Fruit fly (Drosophila melanogaster) whole organism, prepupa: ENCODE results near the gene Irk1.

Experiments
- Blimp-1 ChIP-seq: fragments of 200-800 bp; sonication (Bioruptor generic); optimal IDR thresholded peaks from 3 replicates; lab custom pipeline; 2017; ENCODE audit warnings: missing biosample characterization, missing genetic modification characterization, mild to moderate bottlenecking, moderate library complexity, missing genetic modification reagents
- CG10631 ChIP-seq: fragments of 200-800 bp; sonication (Bioruptor generic); optimal IDR thresholded peaks from 2 replicates; lab custom pipeline; 2016; ENCODE audit warnings: missing biosample characterization, missing genetic modification characterization
- CG10669 ChIP-seq: fragments of 200-800 bp; sonication (Bioruptor generic); optimal IDR thresholded peaks from 3 replicates; lab custom pipeline; 2018; ENCODE audit warnings: missing biosample characterization, mild to moderate bottlenecking, missing genetic modification characterization, moderate library complexity
- CG11294 ChIP-seq: fragments of 200-800 bp; sonication (Bioruptor generic); IDR thresholded peaks from 2 replicates; pipeline ENCODE4 v1.3.6; 2022; ENCODE audit warnings: missing biosample characterization, missing genetic modification characterization
- CG11762 ChIP-seq: fragments of 200-800 bp; sonication (Bioruptor generic); optimal IDR thresholded peaks from 3 replicates; lab custom pipeline; 2016; ENCODE audit warnings: missing biosample characterization, missing genetic modification characterization; ENCODE audit not compliant: insufficient read depth
- CG11902 ChIP-seq: fragments of 200-800 bp; sonication (Bioruptor generic); optimal IDR thresholded peaks from 3 replicates; lab custom pipeline; 2016; ENCODE audit warnings: missing biosample characterization, missing genetic modification characterization
- CG15336 ChIP-seq: fragments of 200-800 bp; sonication (Bioruptor generic); IDR thresholded peaks from 2 replicates; pipeline ENCODE4 v1.3.6; 2022; ENCODE audit warnings: missing biosample characterization, missing genetic modification characterization
- CG1621 ChIP-seq: fragments of 200-800 bp; sonication (Bioruptor generic); optimal IDR thresholded peaks from 3 replicates; lab custom pipeline; 2018; ENCODE audit warnings: missing biosample characterization, mild to moderate bottlenecking, missing genetic modification characterization
- CG3032 ChIP-seq: fragments of 200-800 bp; optimal IDR thresholded peaks from 2 replicates; lab custom pipeline; 2019; ENCODE audit warnings: missing biosample characterization, mild to moderate bottlenecking, missing genetic modification characterization, moderate library complexity
- CG31627 ChIP-seq: fragments of 200-800 bp; sonication (Bioruptor generic); optimal IDR thresholded peaks from 3 replicates; lab custom pipeline; 2016; ENCODE audit warnings: missing biosample characterization, missing genetic modification characterization
- CG32006 ChIP-seq: fragments of 200-800 bp; sonication (Bioruptor generic); optimal IDR thresholded peaks from 3 replicates; lab custom pipeline; 2017; ENCODE audit warnings: missing biosample characterization, mild to moderate bottlenecking, missing genetic modification characterization
- CG4318 ChIP-seq: fragments of 200-800 bp; sonication (Bioruptor generic); optimal IDR thresholded peaks from 3 replicates; lab custom pipeline; 2017; ENCODE audit warnings: missing biosample characterization, mild to moderate bottlenecking, missing genetic modification characterization
- CG6276 ChIP-seq: fragments of 200-800 bp; sonication (Bioruptor generic); optimal IDR thresholded peaks from 2 replicates; lab custom pipeline; 2017; ENCODE audit warnings: missing biosample characterization, mild to moderate bottlenecking, missing genetic modification characterization
- CG6792 ChIP-seq: fragments of 200-800 bp; sonication (Bioruptor generic); optimal IDR thresholded peaks from 3 replicates; lab custom pipeline; 2016; ENCODE audit warnings: missing biosample characterization, missing genetic modification characterization
- CG6854 ChIP-seq: fragments of 200-800 bp; sonication (Bioruptor generic); optimal IDR thresholded peaks from 2 replicates; lab custom pipeline; 2017; ENCODE audit warnings: missing biosample characterization, mild to moderate bottlenecking, missing genetic modification characterization
- CG7368 ChIP-seq: fragments of 200-800 bp; sonication (Bioruptor generic); optimal IDR thresholded peaks from 3 replicates; lab custom pipeline; 2016; ENCODE audit warnings: missing biosample characterization, missing genetic modification characterization
- CG8119 ChIP-seq: fragments of 200-800 bp; sonication (Bioruptor generic); IDR thresholded peaks from 3 replicates; pipeline ENCODE4 v1.3.6; 2022; ENCODE audit warnings: missing biosample characterization, missing genetic modification characterization
- CG8319 ChIP-seq: fragments of 200-800 bp; sonication (Bioruptor generic); optimal IDR thresholded peaks from 3 replicates; lab custom pipeline; 2016; ENCODE audit warnings: missing biosample characterization, missing genetic modification characterization
- CG8632 ChIP-seq: fragments of 200-800 bp; sonication (Bioruptor generic); optimal IDR thresholded peaks from 3 replicates; lab custom pipeline; 2016; ENCODE audit warnings: missing biosample characterization, missing genetic modification characterization
- Eip93F ChIP-seq: fragments of 200-800 bp; sonication (Bioruptor generic); optimal IDR thresholded peaks from 2 replicates; lab custom pipeline; 2016; ENCODE audit warnings: missing biosample characterization, mild to moderate bottlenecking, missing genetic modification characterization
- Ets21C ChIP-seq: fragments of 200-800 bp; sonication (Bioruptor generic); optimal IDR thresholded peaks from 3 replicates; lab custom pipeline; 2016; ENCODE audit warnings: missing biosample characterization, missing genetic modification characterization
- Ets96B ChIP-seq: fragments of 200-800 bp; optimal IDR thresholded peaks from 2 replicates; lab custom pipeline; 2019; ENCODE audit warnings: missing biosample characterization, mild to moderate bottlenecking, missing genetic modification characterization, moderate library complexity
- Hr38 ChIP-seq: sonication (Bioruptor generic); optimal IDR thresholded peaks from 2 replicates; lab custom pipeline; 2016; ENCODE audit warnings: missing biosample characterization, missing genetic modification characterization
- Lpt ChIP-seq: fragments of 200-800 bp; sonication (Bioruptor generic); optimal IDR thresholded peaks from 3 replicates; lab custom pipeline; 2016; ENCODE audit warnings: missing biosample characterization, missing genetic modification characterization
- Met ChIP-seq: fragments of 200-800 bp; sonication (Bioruptor generic); optimal IDR thresholded peaks from 3 replicates; lab custom pipeline; 2016; ENCODE audit warnings: missing biosample characterization, missing genetic modification characterization
- OdsH ChIP-seq: fragments of 200-800 bp; sonication (Bioruptor generic); optimal IDR thresholded peaks from 3 replicates; lab custom pipeline; 2016; ENCODE audit warnings: missing biosample characterization, missing genetic modification characterization
- Sox102F ChIP-seq: fragments of 200-800 bp; sonication (Bioruptor generic); optimal IDR thresholded peaks from 2 replicates; lab custom pipeline; 2016; ENCODE audit warnings: missing biosample characterization, mild to moderate bottlenecking, missing genetic modification characterization
- Sox14 ChIP-seq: fragments of 200-800 bp; sonication (Bioruptor generic); optimal IDR thresholded peaks from 3 replicates; lab custom pipeline; 2016; ENCODE audit warnings: missing biosample characterization, missing genetic modification characterization
- Sox15 ChIP-seq: fragments of 200-800 bp; sonication (Bioruptor generic); optimal IDR thresholded peaks from 3 replicates; lab custom pipeline; 2016; ENCODE audit warnings: missing biosample characterization, missing genetic modification characterization
- achi ChIP-seq: fragments of 200-800 bp; sonication (Bioruptor generic); optimal IDR thresholded peaks from 3 replicates; lab custom pipeline; 2016; ENCODE audit warnings: missing biosample characterization, missing genetic modification characterization
- acj6 ChIP-seq: fragments of 200-800 bp; sonication (Bioruptor generic); optimal IDR thresholded peaks from 3 replicates; lab custom pipeline; 2016; ENCODE audit warnings: missing biosample characterization, missing genetic modification characterization
- cyc ChIP-seq: fragments of 200-800 bp; sonication (Bioruptor generic); optimal IDR thresholded peaks from 3 replicates; lab custom pipeline; 2016; ENCODE audit warnings: missing biosample characterization, missing genetic modification characterization
- dac ChIP-seq: fragments of 200-800 bp; sonication (Bioruptor generic); optimal IDR thresholded peaks from 2 replicates; lab custom pipeline; 2017; ENCODE audit warnings: missing biosample characterization, mild to moderate bottlenecking, missing genetic modification characterization
- dsx ChIP-seq: fragments of 200-800 bp; optimal IDR thresholded peaks from 3 replicates; lab custom pipeline; 2019; ENCODE audit warnings: missing biosample characterization, mild to moderate bottlenecking, missing genetic modification characterization, moderate library complexity; ENCODE audit not compliant: poor library complexity, severe bottlenecking
- fd85E ChIP-seq: fragments of 200-800 bp; sonication (Bioruptor generic); optimal IDR thresholded peaks from 3 replicates; lab custom pipeline; 2016; ENCODE audit warnings: missing biosample characterization, missing genetic modification characterization
- fkh ChIP-seq: fragments of 200-800 bp; sonication (Bioruptor generic); optimal IDR thresholded peaks from 3 replicates; lab custom pipeline; 2017; ENCODE audit warnings: missing biosample characterization, mild to moderate bottlenecking, missing genetic modification characterization, moderate library complexity
- lz ChIP-seq: fragments of 200-800 bp; sonication (Bioruptor generic); optimal IDR thresholded peaks from 3 replicates; lab custom pipeline; 2016; ENCODE audit warnings: missing biosample characterization, missing genetic modification characterization
- net ChIP-seq: fragments of 200-800 bp; sonication (Bioruptor generic); optimal IDR thresholded peaks from 3 replicates; lab custom pipeline; 2016; ENCODE audit warnings: missing biosample characterization, missing genetic modification characterization
- pdm3 ChIP-seq: fragments of 200-800 bp; sonication (Bioruptor generic); optimal IDR thresholded peaks from 3 replicates; lab custom pipeline; 2016; ENCODE audit warnings: missing biosample characterization, missing genetic modification characterization
- spab ChIP-seq: fragments of 200-800 bp; sonication (Bioruptor generic); optimal IDR thresholded peaks from 2 replicates; lab custom pipeline; 2017; ENCODE audit warnings: missing biosample characterization, mild to moderate bottlenecking, missing genetic modification characterization, missing genetic modification reagents
- ss ChIP-seq, 2 experiments: fragments of 200-800 bp; sonication (Bioruptor generic); optimal IDR thresholded peaks; 2 replicates in 1 of 2; 3 replicates in 1 of 2; lab custom pipeline; 2017 to 2018; ENCODE audit warnings: mild to moderate bottlenecking in 2 of 2, missing biosample characterization in 2 of 2, missing genetic modification characterization in 2 of 2, moderate library complexity in 1 of 2
- svp ChIP-seq: fragments of 200-800 bp; sonication (Bioruptor generic); peaks from one replicate; lab custom pipeline; 2016; ENCODE audit warnings: missing biosample characterization, missing genetic modification characterization
- topi ChIP-seq: fragments of 200-800 bp; sonication (Bioruptor generic); optimal IDR thresholded peaks from 3 replicates; lab custom pipeline; 2016; ENCODE audit warnings: missing biosample characterization, missing genetic modification characterization
- vri ChIP-seq: fragments of 200-800 bp; sonication (Bioruptor generic); optimal IDR thresholded peaks from 3 replicates; lab custom pipeline; 2016; ENCODE audit warnings: missing biosample characterization, mild to moderate bottlenecking, missing genetic modification characterization

Irk1 gene

DNA sequence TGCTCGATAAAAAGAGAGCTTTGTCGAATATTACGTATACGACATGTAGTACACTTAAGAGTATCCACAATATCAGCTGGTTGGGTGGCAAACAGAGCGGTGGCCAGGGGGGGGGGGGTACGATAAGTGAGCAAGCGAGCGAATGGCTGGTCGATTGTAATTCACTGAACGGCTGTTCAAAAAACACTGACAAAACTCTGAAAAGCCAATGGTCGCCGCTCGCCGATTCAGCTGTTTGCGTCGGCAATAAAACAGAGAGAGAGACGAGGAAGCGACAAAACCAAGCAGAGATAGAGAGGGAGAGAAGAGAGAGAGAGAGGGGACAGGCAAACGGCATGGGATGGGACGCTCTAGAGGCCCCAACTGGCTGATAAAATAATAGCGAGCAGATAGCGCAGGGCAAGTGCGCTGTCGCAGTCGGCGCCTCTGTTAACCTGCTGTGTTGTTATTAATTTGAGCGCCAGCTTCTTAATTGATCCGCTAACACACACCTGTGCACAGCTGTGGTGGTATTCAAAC lies 58.5 kb downstream of the Irk1 start, which contains the start of gene cnc (continued):
- TF ChIP-seq CG8632 (GFP tag; lab: Kevin White, UChicago) (no peak), CG15336 (GFP tag; lab: Robert Waterston, UW) (no peak; the same call in 1 of the 2 replicates), topi (GFP tag; lab: Kevin White, UChicago) (no peak), Ets96B (no peak), svp (GFP tag; lab: Kevin White, UChicago) (peak; percentile 95), CG11902 (GFP tag; lab: Kevin White, UChicago) (no peak), CG6276 (peak; percentile 63), Sox14 (GFP tag; lab: Kevin White, UChicago) (peak; percentile 70), Met (GFP tag; lab: Kevin White, UChicago) (peak; percentile 45), Sox15 (GFP tag; lab: Kevin White, UChicago) (no peak), vri (GFP tag; lab: Kevin White, UChicago) (peak; percentile 96), Sox102F (GFP tag; lab: Kevin White, UChicago) (peak; percentile 24), acj6 (GFP tag; lab: Kevin White, UChicago) (no peak), CG11762 (GFP tag; lab: Kevin White, UChicago) (no peak), Lpt (GFP tag; lab: Kevin White, UChicago) (peak; percentile 3), CG31627 (GFP tag; lab: Kevin White, UChicago) (no peak), CG8319 (GFP tag; lab: Kevin White, UChicago) (no peak), CG32006 (GFP tag; lab: Kevin White, UChicago) (no peak), CG6854 (GFP tag; lab: Kevin White, UChicago) (no peak), Eip93F (peak; percentile 34), pdm3 (GFP tag; lab: Kevin White, UChicago) (no peak), CG6792 (no peak), dac (GFP tag; lab: Kevin White, UChicago) (no peak), CG1621 (tag; lab: Kevin White, UChicago) (no peak), cyc (GFP tag; lab: Kevin White, UChicago) (no peak), ss (GFP tag; optimal IDR thresholded peaks at IDR 0.05; lab: Kevin White, UChicago) (no peak), spab (no peak), Ets21C (no peak), achi (no peak), CG3032 (tag; lab: Kevin White, UChicago) (no peak), fd85E (GFP tag; lab: Kevin White, UChicago) (no peak), CG10631 (no peak), CG11294 (no peak), lz (GFP tag; lab: Kevin White, UChicago) (no peak), CG4318 (no peak), CG8119 (GFP tag; lab: Robert Waterston, UW) (no peak), dsx (GFP tag; lab: Kevin White, UChicago) (no peak), OdsH (GFP tag; lab: Kevin White, UChicago) (no peak)

DNA sequence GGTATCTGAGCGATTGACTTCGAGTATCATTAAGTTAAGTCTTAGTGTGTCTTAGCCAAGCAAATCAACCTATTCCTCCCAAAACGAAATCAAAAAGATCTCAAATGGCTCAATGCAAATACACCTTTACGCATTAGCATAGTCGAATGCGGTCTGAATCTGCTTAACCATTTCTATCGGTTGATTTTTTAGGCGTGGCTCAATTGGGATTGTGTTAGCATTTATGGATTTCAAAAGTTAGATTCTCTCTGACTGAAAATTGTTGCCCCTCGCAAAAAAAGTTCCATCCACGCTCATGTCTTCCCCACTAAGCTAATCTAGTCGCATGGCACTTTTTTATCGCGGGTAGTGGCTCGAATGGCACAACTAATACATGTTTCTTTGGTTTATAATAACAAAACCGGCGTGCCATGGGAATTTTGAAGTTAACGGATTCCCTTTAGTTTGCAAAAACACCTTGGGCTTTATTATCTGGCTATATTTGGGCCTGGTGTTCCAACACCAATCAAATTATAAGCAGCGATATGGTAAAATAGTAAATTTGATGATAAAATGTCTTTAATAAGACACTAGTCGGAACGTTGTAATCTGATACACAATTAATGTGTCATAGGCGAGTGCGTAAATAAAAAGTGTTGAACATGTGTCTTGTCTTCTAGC lies 60.6 kb downstream of the Irk1 start:
- TF ChIP-seq CG11762 (GFP tag; lab: Kevin White, UChicago), result no peak
- TF ChIP-seq CG8632 (GFP tag; lab: Kevin White, UChicago), result no peak
- TF ChIP-seq achi, result no peak
- no peak for TF ChIP-seq Blimp-1 (GFP tag; lab: Kevin White, UChicago)
- no peak for TF ChIP-seq CG11902 (GFP tag; lab: Kevin White, UChicago)
- no peak for TF ChIP-seq fkh
- no peak for TF ChIP-seq CG6792
- TF ChIP-seq Eip93F, result no peak
- no peak for TF ChIP-seq net (GFP tag; lab: Kevin White, UChicago)
- TF ChIP-seq CG6276, result no peak
- no peak for TF ChIP-seq CG7368
- TF ChIP-seq vri (GFP tag; lab: Kevin White, UChicago), result no peak
- TF ChIP-seq CG11294, result no peak
- no peak for TF ChIP-seq CG10669 (GFP tag; lab: Kevin White, UChicago)
- TF ChIP-seq Hr38 (GFP tag; lab: Kevin White, UChicago), result no peak
- TF ChIP-seq dsx (GFP tag; lab: Kevin White, UChicago), result no peak
